Fruit fly (Drosophila melanogaster) whole organism, adult: Measurements from ENCODE around the gene SmB.

Source experiments
- CG11617 ChIP-seq: fragments of 200-800 bp; sonication (Bioruptor generic); optimal IDR thresholded peaks from 2 replicates; lab custom pipeline; 2017; ENCODE audit warnings: mild to moderate bottlenecking, missing biosample characterization, missing genetic modification reagents, missing genetic modification characterization
- CG12768 ChIP-seq: fragments of 200-800 bp; sonication (Bioruptor generic); optimal IDR thresholded peaks from 2 replicates; lab custom pipeline; 2017; ENCODE audit warnings: missing biosample characterization, missing genetic modification characterization, mild to moderate bottlenecking, moderate library complexity, missing genetic modification reagents
- kay ChIP-seq: fragments of 200-800 bp; sonication (Bioruptor generic); peaks from one replicate; lab custom pipeline; 2016; ENCODE audit warnings: missing biosample characterization, missing genetic modification characterization, borderline replicate concordance
- ovo ChIP-seq: fragments of 200-800 bp; sonication (Bioruptor generic); optimal IDR thresholded peaks from 2 replicates; lab custom pipeline; 2016; ENCODE audit warnings: missing biosample characterization, missing genetic modification characterization
- toe ChIP-seq: fragments of 200-800 bp; sonication (Bioruptor generic); optimal IDR thresholded peaks from 2 replicates; lab custom pipeline; 2016; ENCODE audit warnings: missing biosample characterization, missing genetic modification characterization

DNA sequence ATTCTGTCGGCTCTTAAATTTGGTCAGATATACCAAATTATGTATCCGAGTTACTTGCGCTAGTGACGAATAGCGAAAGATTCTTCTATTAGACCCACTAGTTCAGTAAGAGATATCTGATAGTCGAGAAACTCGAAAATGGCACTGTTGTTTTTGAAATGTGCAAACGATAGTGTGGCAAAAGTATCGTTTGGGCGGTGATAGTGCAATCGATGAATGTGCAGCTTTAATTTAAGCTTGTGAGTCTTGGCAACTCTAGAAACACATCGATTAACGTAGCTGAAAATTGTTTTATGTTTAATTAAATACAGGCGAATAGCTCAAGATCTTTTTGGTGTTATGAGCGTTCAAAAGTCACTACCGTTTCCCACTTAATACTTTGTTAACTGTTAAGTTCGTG is 10.9 kb upstream of the SmB start, which contains the start of gene STUB1:
- TF ChIP-seq kay (GFP tag; lab: Kevin White, UChicago): no peak
- no peak for TF ChIP-seq ovo (GFP tag; lab: Kevin White, UChicago)
- no peak for TF ChIP-seq CG12768
- no peak for TF ChIP-seq CG11617 (GFP tag; lab: Kevin White, UChicago)
- no peak for TF ChIP-seq toe
